Worm (Caenorhabditis elegans) whole organism, mixed stage, embryonic: Measurements from ENCODE around the gene F58F9.6.

Experiments used
- blmp-1 ChIP-seq: fragments of 150-350 bp; optimal IDR thresholded peaks from 2 replicates; lab custom pipeline; 2014; ENCODE audit warnings: missing biosample characterization, missing genetic modification characterization
- ceh-43 ChIP-seq: fragments of 200-800 bp; sonication (Bioruptor generic); optimal IDR thresholded peaks from 2 replicates; lab custom pipeline; 2018; ENCODE audit warnings: mild to moderate bottlenecking, missing genetic modification characterization, moderate library complexity, missing compliant biosample characterization
- cnd-1 ChIP-seq: fragments of 200-800 bp; sonication (Bioruptor generic); optimal IDR thresholded peaks from 2 replicates; lab custom pipeline; 2018; ENCODE audit warnings: mild to moderate bottlenecking, missing genetic modification characterization, missing compliant biosample characterization
- elt-3 ChIP-seq: fragments of 150-350 bp; optimal IDR thresholded peaks from 2 replicates; lab custom pipeline; 2014; ENCODE audit warnings: missing biosample characterization, missing genetic modification characterization
- snpc-4 ChIP-seq: fragments of 150-350 bp; optimal IDR thresholded peaks from 2 replicates; lab custom pipeline; 2014; ENCODE audit warnings: missing biosample characterization, missing genetic modification characterization
- unc-62 ChIP-seq: fragments of 150-350 bp; optimal IDR thresholded peaks from 2 replicates; lab custom pipeline; 2014; ENCODE audit warnings: missing biosample characterization, missing genetic modification reagents, missing genetic modification characterization

DNA sequence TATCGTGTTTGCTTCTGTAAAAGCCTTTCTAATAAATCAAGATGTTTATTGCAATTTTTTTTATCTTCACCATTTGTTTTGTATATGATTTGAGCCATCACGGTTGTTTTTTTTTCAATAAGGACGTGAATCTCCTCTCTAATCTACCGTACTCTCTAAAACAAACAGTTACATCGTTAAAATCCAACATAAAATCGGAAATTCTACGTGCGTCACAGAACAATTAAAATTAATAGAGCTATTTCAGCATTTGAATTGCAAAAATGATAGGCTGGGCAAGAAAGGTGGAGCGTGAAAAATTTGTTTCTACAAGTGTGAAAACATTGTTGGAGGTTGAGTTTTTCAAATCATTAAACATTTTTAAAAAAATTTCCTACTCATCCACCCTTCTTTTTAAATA lies 24.0 kb downstream of the F58F9.6 start, which contains the start of gene C49A9.5:
- no peak for TF ChIP-seq ceh-43 (GFP tag; lab: Kevin White, UChicago)
- TF ChIP-seq blmp-1 (tag; lab: Kevin White, UChicago): no peak
- no peak for TF ChIP-seq elt-3
- no peak for TF ChIP-seq snpc-4
- TF ChIP-seq cnd-1: no peak
- TF ChIP-seq unc-62 (GFP tag; lab: Kevin White, UChicago): no peak
